Worm (Caenorhabditis elegans): ENCODE measurements around the gene rha-1.

- TF ChIP-seq unc-42 (tag; optimal IDR thresholded peaks at IDR 0.05) (no peak), ceh-24 (tag; optimal IDR thresholded peaks at IDR 0.05) (no peak), nhr-11 (tag; optimal IDR thresholded peaks at IDR 0.05) (no peak), pha-4 (tag; optimal IDR thresholded peaks at IDR 0.05) (no peak), hlh-8 (tag; optimal IDR thresholded peaks at IDR 0.05) (no peak), C38D4.7 (GFP tag; optimal IDR thresholded peaks at IDR 0.05) (no peak), ceh-48 (tag; optimal IDR thresholded peaks at IDR 0.05) (no peak), unc-86 (tag; optimal IDR thresholded peaks at IDR 0.05) (no peak), eyg-1 (tag; optimal IDR thresholded peaks at IDR 0.05) (no peak), ceh-6 (GFP tag; optimal IDR thresholded peaks at IDR 0.05) (no peak), unc-3 (GFP tag; conservative IDR thresholded peaks at IDR 0.05) (no peak), unc-3 (tag; optimal IDR thresholded peaks at IDR 0.05) (no peak), pax-1 (tag; optimal IDR thresholded peaks at IDR 0.05) (no peak)
These were observed 46.3 kb upstream of the rha-1 start, which contains the start of gene mrpl-50 for ce11 chrII:8929771-8930170.

All from whole organism, late embryonic.